Fruit fly (Drosophila melanogaster): ENCODE measurements around the gene Suv3.
A peak's percentile ranks its signal among the peaks of the same experiment; 100 is the strongest.

Gene Suv3

DNA sequence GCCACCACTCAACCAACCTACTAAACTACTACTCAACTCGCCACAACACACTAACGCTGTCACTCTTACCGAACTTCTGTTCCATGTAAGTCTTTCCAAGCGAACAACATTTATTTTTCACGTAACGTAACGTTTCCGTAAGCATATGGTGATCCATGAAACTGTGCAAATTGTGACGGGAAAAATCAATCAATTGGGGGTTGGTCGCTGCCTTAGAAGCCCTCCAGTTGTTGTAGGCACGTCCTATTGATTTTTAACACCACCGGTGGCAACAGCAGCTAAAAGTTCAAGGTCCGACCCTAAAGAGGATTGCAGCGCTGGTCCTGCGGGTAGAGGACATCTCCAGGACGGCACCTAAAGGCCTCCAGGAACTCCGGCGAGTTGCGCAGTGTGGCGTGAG is 19.2 kb upstream of the Suv3 start:
- no peak for TF ChIP-seq CG6163 (GFP tag; IDR thresholded peaks at IDR 0.05)
- TF ChIP-seq CG6808 (GFP tag; optimal IDR thresholded peaks at IDR 0.05): no peak
- no peak for TF ChIP-seq CG16779 (tag; optimal IDR thresholded peaks at IDR 0.05)
- no peak for TF ChIP-seq CG3032 (tag; optimal IDR thresholded peaks at IDR 0.05)

DNA sequence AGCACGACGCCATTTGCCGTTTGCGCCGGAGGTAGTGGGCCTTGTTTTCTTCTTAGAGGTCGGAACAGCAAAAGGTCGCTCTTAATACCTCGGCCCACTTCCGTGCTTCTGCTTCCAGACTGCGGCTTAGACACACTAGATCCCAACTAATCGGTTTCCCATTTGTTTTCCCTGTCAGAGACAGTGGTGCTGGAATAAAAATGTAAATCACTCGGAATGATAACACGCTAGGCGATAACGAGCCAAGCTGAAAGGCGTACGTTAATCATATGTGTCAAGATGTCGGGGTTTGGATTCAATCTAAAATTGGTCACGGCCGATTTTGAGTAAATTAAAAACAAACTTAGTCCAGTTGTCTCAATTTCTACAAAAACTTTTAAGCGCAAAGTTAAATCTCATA is 16.7 kb upstream of the Suv3 start, which contains the start of gene Nepl11:
Nepl11 (minus strand) TSS at position 152 of the 400 bp plus-strand sequence.
- no peak for TF ChIP-seq ss (GFP tag; optimal IDR thresholded peaks at IDR 0.05)
- no peak for TF ChIP-seq CG3919 (GFP tag; optimal IDR thresholded peaks at IDR 0.05)
- TF ChIP-seq topi (GFP tag; optimal IDR thresholded peaks at IDR 0.05): no peak
- TF ChIP-seq Ets21C (GFP tag; optimal IDR thresholded peaks at IDR 0.05): no peak
- TF ChIP-seq CG31627 (GFP tag; optimal IDR thresholded peaks at IDR 0.05): no peak
- TF ChIP-seq Gug (GFP tag; IDR thresholded peaks at IDR 0.05): no peak
- no peak for TF ChIP-seq fd59A (GFP tag; optimal IDR thresholded peaks at IDR 0.05)
- TF ChIP-seq CG6854 (GFP tag; optimal IDR thresholded peaks at IDR 0.05): no peak
- no peak for TF ChIP-seq Hr38 (GFP tag; optimal IDR thresholded peaks at IDR 0.05)
- no peak for TF ChIP-seq salr (GFP tag; optimal IDR thresholded peaks at IDR 0.05)
- no peak for TF ChIP-seq vri (GFP tag; optimal IDR thresholded peaks at IDR 0.05)
- no peak for TF ChIP-seq CG8119 (GFP tag; IDR thresholded peaks at IDR 0.05)
- TF ChIP-seq acj6 (GFP tag; optimal IDR thresholded peaks at IDR 0.05): no peak
- no peak for TF ChIP-seq CG15336 (GFP tag; IDR thresholded peaks at IDR 0.05)
- no peak for TF ChIP-seq Lpt (GFP tag; optimal IDR thresholded peaks at IDR 0.05)
- no peak for TF ChIP-seq CG11902 (GFP tag; optimal IDR thresholded peaks at IDR 0.05)
- TF ChIP-seq CG10669 (GFP tag; optimal IDR thresholded peaks at IDR 0.05): no peak
- TF ChIP-seq lz (GFP tag; optimal IDR thresholded peaks at IDR 0.05): no peak
- no peak for TF ChIP-seq pdm3 (GFP tag; optimal IDR thresholded peaks at IDR 0.05)

DNA sequence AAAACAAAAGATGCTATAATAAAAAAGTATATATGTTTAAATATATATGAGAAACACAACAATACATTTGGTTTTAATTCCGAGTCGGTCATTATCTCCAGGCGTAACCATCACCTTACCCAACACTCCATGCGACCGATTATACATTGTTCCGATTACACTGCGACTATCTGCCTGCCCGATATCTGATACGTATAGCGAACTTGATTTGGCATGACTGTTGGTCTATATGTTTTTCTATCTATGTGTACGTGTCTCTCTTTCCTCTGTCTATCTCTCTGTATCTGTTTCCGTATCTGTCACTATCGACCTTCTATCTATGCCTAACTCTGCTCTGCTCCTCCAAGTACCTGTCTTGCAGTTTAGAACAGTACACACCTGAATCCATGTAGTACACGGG is 9.9 kb upstream of the Suv3 start:
- TF ChIP-seq svp (GFP tag): peak; percentile 64
- TF ChIP-seq dac (GFP tag; optimal IDR thresholded peaks at IDR 0.05): no peak
- peak; percentile 57 for TF ChIP-seq vri (GFP tag; optimal IDR thresholded peaks at IDR 0.05)
- TF ChIP-seq Eip78C (GFP tag): peak; percentile 9

DNA sequence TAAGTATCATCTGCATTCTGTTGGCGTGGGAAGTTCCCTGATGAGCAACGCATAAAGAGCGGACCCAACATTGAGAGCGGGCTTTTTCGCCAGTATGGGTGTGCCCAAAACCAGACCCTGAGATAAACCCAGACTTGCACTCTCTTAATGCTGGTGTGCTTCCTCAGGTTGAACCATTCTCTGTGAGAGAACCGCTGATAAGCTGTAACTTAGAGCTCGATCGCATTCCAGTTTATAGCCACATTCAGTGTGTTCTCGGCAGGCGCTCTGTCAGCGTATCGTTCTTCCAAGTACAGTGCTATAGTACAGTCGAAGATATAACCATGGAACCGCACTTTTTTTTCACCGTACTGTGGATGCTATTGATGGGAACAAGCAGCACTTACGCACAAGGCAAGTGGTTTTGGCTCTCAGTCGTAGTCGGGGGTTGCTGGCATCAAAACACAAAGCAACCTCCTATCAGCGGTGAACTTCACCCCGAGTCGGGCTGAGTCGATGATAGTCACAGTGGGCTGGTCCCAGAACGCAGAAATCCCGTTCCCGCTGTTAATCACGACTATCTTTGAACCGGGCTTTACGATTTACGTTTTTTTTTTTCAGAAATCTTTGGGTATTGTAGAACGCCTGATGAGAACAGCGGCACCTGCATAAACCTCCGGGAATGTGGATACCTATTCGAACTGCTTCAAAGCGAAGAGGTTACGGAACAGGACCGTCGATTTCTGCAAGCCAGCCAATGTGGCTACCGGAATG is 3.5 kb upstream of the Suv3 start, which contains the start of gene MP1:
MP1 (plus strand) TSS at position 245 of the 753 bp plus-strand sequence.
- peak; percentile 23 for TF ChIP-seq esn (GFP tag; optimal IDR thresholded peaks at IDR 0.05)
- peak; percentile 78 for TF ChIP-seq CG1621 (tag; optimal IDR thresholded peaks at IDR 0.05)
- no peak for TF ChIP-seq CG11294 (GFP tag; IDR thresholded peaks at IDR 0.05)
- TF ChIP-seq Eip78C (GFP tag): peak; percentile 77
- no peak for TF ChIP-seq CG31627 (GFP tag; optimal IDR thresholded peaks at IDR 0.05)
- TF ChIP-seq vri (GFP tag; optimal IDR thresholded peaks at IDR 0.05): peak; percentile 21
- TF ChIP-seq salr (GFP tag; optimal IDR thresholded peaks at IDR 0.05): no peak
- TF ChIP-seq dsx (GFP tag; optimal IDR thresholded peaks at IDR 0.05; ENCODE audit: poor library complexity, severe bottlenecking): no peak
- no peak for TF ChIP-seq cyc (GFP tag; optimal IDR thresholded peaks at IDR 0.05)
- TF ChIP-seq CG6854 (GFP tag; optimal IDR thresholded peaks at IDR 0.05): peak; percentile 76
- TF ChIP-seq ss (GFP tag; optimal IDR thresholded peaks at IDR 0.05): peak in 1 of 2 experiments; percentile 47
- no peak for TF ChIP-seq CG3919 (GFP tag; optimal IDR thresholded peaks at IDR 0.05)
- TF ChIP-seq Blimp-1 (GFP tag; optimal IDR thresholded peaks at IDR 0.05): no peak
- TF ChIP-seq svp (GFP tag): peak; percentile 96
- peak; percentile 35 for TF ChIP-seq fd85E (GFP tag; optimal IDR thresholded peaks at IDR 0.05)
- TF ChIP-seq CG15336 (GFP tag; IDR thresholded peaks at IDR 0.05): no peak; the same call in 1 of the 2 replicates
- TF ChIP-seq Sox14 (GFP tag; optimal IDR thresholded peaks at IDR 0.05): peak; percentile 16
- TF ChIP-seq Sox102F (GFP tag; optimal IDR thresholded peaks at IDR 0.05): peak; percentile 41
- peak; percentile 1 for TF ChIP-seq topi (GFP tag; optimal IDR thresholded peaks at IDR 0.05)
- TF ChIP-seq acj6 (GFP tag; optimal IDR thresholded peaks at IDR 0.05): no peak
- TF ChIP-seq CG6808 (GFP tag; optimal IDR thresholded peaks at IDR 0.05): no peak
- TF ChIP-seq CG8119 (GFP tag; IDR thresholded peaks at IDR 0.05): no peak

All from whole organism, prepupa.